Worm (Caenorhabditis elegans): Measurements from ENCODE around the gene mltn-1.

- TF ChIP-seq unc-62 (GFP tag; optimal IDR thresholded peaks at IDR 0.05 in 1 of 2) (no peak), unc-62 (tag; optimal IDR thresholded peaks at IDR 0.05) (no peak), lin-13 (GFP tag; optimal IDR thresholded peaks at IDR 0.05) (no peak), pqm-1 (tag; optimal IDR thresholded peaks at IDR 0.05) (no peak), unc-39 (tag; optimal IDR thresholded peaks at IDR 0.05) (no peak), Y48G9A.11 (GFP tag; IDR thresholded peaks at IDR 0.05) (no peak), hlh-30 (tag; optimal IDR thresholded peaks at IDR 0.05; ENCODE audit: insufficient read depth) (no peak), ama-1 (optimal IDR thresholded peaks at IDR 0.05) (no peak), duxl-1 (tag; optimal IDR thresholded peaks at IDR 0.05; ENCODE audit: poor library complexity) (no peak)
Measured at ce11 chrII:13167493-13167892, 22.5 kb upstream of the mltn-1 start.
